Worm (Caenorhabditis elegans) whole organism, L3 larva: ENCODE measurements around the gene F37C4.6.

Source experiments
- R02D3.7 ChIP-seq: fragments of 150-350 bp; optimal IDR thresholded peaks from 2 replicates; lab custom pipeline; 2014; ENCODE audit warnings: missing biosample characterization, missing genetic modification characterization
- ZK546.5 ChIP-seq: sonication (generic microtip); optimal IDR thresholded peaks from 2 replicates; lab custom pipeline; 2017; ENCODE audit warnings: missing biosample characterization, missing genetic modification characterization
- ceh-16 ChIP-seq: sonication (generic microtip); optimal IDR thresholded peaks from 2 replicates; lab custom pipeline; 2017; ENCODE audit warnings: missing biosample characterization, missing genetic modification characterization
- ceh-82 ChIP-seq: fragments of 150-350 bp; optimal IDR thresholded peaks from 2 replicates; lab custom pipeline; 2014; ENCODE audit warnings: missing biosample characterization, missing genetic modification characterization
- daf-12 ChIP-seq: fragments of 150-350 bp; optimal IDR thresholded peaks from 2 replicates; lab custom pipeline; 2014; ENCODE audit warnings: missing biosample characterization, missing genetic modification reagents, missing genetic modification characterization
- egl-27 ChIP-seq: sonication (generic microtip); optimal IDR thresholded peaks from 4 replicates; lab custom pipeline; 2017; ENCODE audit warnings: missing biosample characterization, missing genetic modification reagents, missing genetic modification characterization
- elt-2 ChIP-seq: sonication (generic microtip); optimal IDR thresholded peaks from 2 replicates; lab custom pipeline; 2016; ENCODE audit warnings: missing genetic modification reagents, mild to moderate bottlenecking, missing genetic modification characterization, missing compliant biosample characterization
- fkh-10 ChIP-seq: sonication (generic microtip); optimal IDR thresholded peaks from 2 replicates; lab custom pipeline; 2017; ENCODE audit warnings: missing biosample characterization, missing genetic modification reagents, missing genetic modification characterization
- fkh-2 ChIP-seq: fragments of 150-350 bp; optimal IDR thresholded peaks from 2 replicates; lab custom pipeline; 2014; ENCODE audit warnings: missing biosample characterization, missing genetic modification reagents, missing genetic modification characterization
- fos-1 ChIP-seq: fragments of 150-350 bp; optimal IDR thresholded peaks from 2 replicates; lab custom pipeline; 2014; ENCODE audit warnings: missing biosample characterization, missing genetic modification characterization
- hmg-11 ChIP-seq: sonication (generic microtip); optimal IDR thresholded peaks from 2 replicates; lab custom pipeline; 2016; ENCODE audit warnings: missing genetic modification characterization, missing compliant biosample characterization
- jun-1 ChIP-seq: fragments of 150-350 bp; optimal IDR thresholded peaks from 2 replicates; lab custom pipeline; 2014; ENCODE audit warnings: missing biosample characterization, missing genetic modification reagents, missing genetic modification characterization
- lin-39 ChIP-seq: fragments of 150-350 bp; optimal IDR thresholded peaks from 2 replicates; lab custom pipeline; 2018; ENCODE audit warnings: missing biosample characterization, missing genetic modification reagents, missing genetic modification characterization
- lsy-12 ChIP-seq: sonication (generic microtip); optimal IDR thresholded peaks from 2 replicates; lab custom pipeline; 2016; ENCODE audit warnings: mild to moderate bottlenecking, missing genetic modification characterization, missing compliant biosample characterization
- mdl-1 ChIP-seq: fragments of 150-350 bp; optimal IDR thresholded peaks from 2 replicates; lab custom pipeline; 2014; ENCODE audit warnings: missing biosample characterization, missing genetic modification characterization
- mml-1 ChIP-seq: fragments of 150-350 bp; sonication (generic microtip); optimal IDR thresholded peaks from 3 replicates; lab custom pipeline; 2014; ENCODE audit warnings: missing biosample characterization, missing genetic modification characterization
- nfya-1 ChIP-seq: sonication (generic microtip); optimal IDR thresholded peaks from 2 replicates; lab custom pipeline; 2017; ENCODE audit warnings: missing genetic modification characterization, mild to moderate bottlenecking, missing compliant biosample characterization, antibody characterized with exemption, moderate library complexity; ENCODE audit not compliant: insufficient read depth
- nhr-11 ChIP-seq: fragments of 150-350 bp; optimal IDR thresholded peaks from 2 replicates; lab custom pipeline; 2014; ENCODE audit warnings: missing biosample characterization, missing genetic modification characterization
- nhr-12 ChIP-seq: fragments of 150-350 bp; optimal IDR thresholded peaks from 2 replicates; lab custom pipeline; 2014; ENCODE audit warnings: missing biosample characterization, missing genetic modification characterization
- nhr-23 ChIP-seq: fragments of 150-350 bp; optimal IDR thresholded peaks from 2 replicates; lab custom pipeline; 2014; ENCODE audit warnings: missing biosample characterization, missing genetic modification reagents, missing genetic modification characterization
- nhr-237 ChIP-seq: fragments of 150-350 bp; optimal IDR thresholded peaks from 2 replicates; lab custom pipeline; 2014; ENCODE audit warnings: missing biosample characterization, missing genetic modification characterization
- nhr-25 ChIP-seq: sonication (generic microtip); optimal IDR thresholded peaks from 2 replicates; lab custom pipeline; 2017; ENCODE audit warnings: missing biosample characterization, missing genetic modification characterization
- nhr-43 ChIP-seq: sonication (generic microtip); optimal IDR thresholded peaks from 2 replicates; lab custom pipeline; 2016; ENCODE audit warnings: mild to moderate bottlenecking, missing genetic modification characterization, missing compliant biosample characterization; ENCODE audit not compliant: poor library complexity, severe bottlenecking
- nhr-67 ChIP-seq: fragments of 150-350 bp; optimal IDR thresholded peaks from 2 replicates; lab custom pipeline; 2014; ENCODE audit warnings: missing biosample characterization, missing genetic modification characterization
- nhr-77 ChIP-seq: fragments of 150-350 bp; optimal IDR thresholded peaks from 2 replicates; lab custom pipeline; 2014; ENCODE audit warnings: missing biosample characterization, missing genetic modification characterization
- pha-4 ChIP-seq: fragments of 150-350 bp; optimal IDR thresholded peaks from 2 replicates; lab custom pipeline; 2014; ENCODE audit warnings: missing biosample characterization, missing genetic modification reagents, missing genetic modification characterization
- pqm-1 ChIP-seq: fragments of 150-350 bp; optimal IDR thresholded peaks from 2 replicates; lab custom pipeline; 2017; ENCODE audit warnings: missing biosample characterization, missing genetic modification characterization, inconsistent platforms
- sea-2 ChIP-seq: fragments of 150-350 bp; sonication (generic microtip); optimal IDR thresholded peaks from 4 replicates; lab custom pipeline; 2014; ENCODE audit warnings: missing biosample characterization, missing genetic modification reagents, missing genetic modification characterization
- skn-1 ChIP-seq: fragments of 150-350 bp; optimal IDR thresholded peaks from 2 replicates; lab custom pipeline; 2014; ENCODE audit warnings: missing biosample characterization, missing genetic modification characterization
- snpc-4 ChIP-seq: fragments of 150-350 bp; optimal IDR thresholded peaks from 2 replicates; lab custom pipeline; 2014; ENCODE audit warnings: missing biosample characterization, missing genetic modification characterization
- tbx-2 ChIP-seq: sonication (generic microtip); optimal IDR thresholded peaks from 2 replicates; lab custom pipeline; 2016; ENCODE audit warnings: mild to moderate bottlenecking, missing genetic modification characterization, missing compliant biosample characterization
- unc-39 ChIP-seq: sonication (generic microtip); optimal IDR thresholded peaks from 4 replicates; lab custom pipeline; 2017; ENCODE audit warnings: missing biosample characterization, missing genetic modification characterization
- zag-1 ChIP-seq: fragments of 150-350 bp; optimal IDR thresholded peaks from 2 replicates; lab custom pipeline; 2014; ENCODE audit warnings: missing biosample characterization, missing genetic modification characterization
- ztf-4 ChIP-seq: fragments of 150-350 bp; optimal IDR thresholded peaks from 2 replicates; lab custom pipeline; 2014; ENCODE audit warnings: missing biosample characterization, missing genetic modification characterization

The F37C4.6 gene

DNA sequence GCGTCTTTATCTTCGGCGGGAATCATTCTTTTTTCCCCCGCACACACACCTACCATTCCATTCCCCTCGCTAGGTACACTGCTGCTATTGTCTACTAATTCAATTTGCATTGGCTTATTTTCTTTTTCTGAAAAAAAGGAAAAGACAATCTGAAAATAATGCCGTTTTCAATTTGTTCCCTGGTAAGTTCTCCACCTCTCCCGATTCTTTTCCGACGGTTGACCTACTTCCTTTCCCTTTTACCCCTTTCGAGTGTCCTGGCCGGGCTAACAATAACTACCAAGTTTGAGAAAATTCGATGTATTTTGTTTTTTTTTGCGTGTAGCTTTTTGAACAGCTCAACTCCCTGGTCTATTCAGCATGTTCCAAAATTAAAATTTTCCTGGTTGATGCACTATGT, 10.9 kb downstream of the F37C4.6 start, which contains the start of gene F37C4.4:
Gene F37C4.4, plus strand, starts transcription at position 58 of the 400 bp plus-strand sequence.
- no peak for TF ChIP-seq fos-1 (tag; lab: Kevin White, UChicago)
- TF ChIP-seq R02D3.7 (tag; lab: Kevin White, UChicago), result no peak
- TF ChIP-seq hmg-11, result no peak
- no peak for TF ChIP-seq ztf-4 (tag; lab: Kevin White, UChicago)
- TF ChIP-seq fkh-2 (tag; lab: Kevin White, UChicago), result no peak
- no peak for TF ChIP-seq ceh-16 (tag; lab: Kevin White, UChicago)
- no peak for TF ChIP-seq egl-27 (tag; lab: Kevin White, UChicago)
- TF ChIP-seq lsy-12 (tag; lab: Kevin White, UChicago), result no peak
- no peak for TF ChIP-seq unc-39 (tag; lab: Kevin White, UChicago)
- no peak for TF ChIP-seq fkh-10

ce11 chrIV:3866018-3866417, 12.1 kb downstream of the F37C4.6 start:
- TF ChIP-seq ZK546.5, result no peak
- TF ChIP-seq jun-1 (tag; lab: Kevin White, UChicago), result no peak
- no peak for TF ChIP-seq zag-1
- no peak for TF ChIP-seq nhr-12
- peak; percentile 55 for TF ChIP-seq nhr-25 (tag; lab: Kevin White, UChicago)
- peak; percentile 30 for TF ChIP-seq pqm-1 (tag; lab: Kevin White, UChicago)
- no peak for TF ChIP-seq nhr-237
- TF ChIP-seq pha-4 (tag; lab: Kevin White, UChicago), result no peak
- TF ChIP-seq fkh-10, result no peak
- no peak for TF ChIP-seq skn-1 (tag; lab: Kevin White, UChicago)
- TF ChIP-seq nhr-43, result no peak
- TF ChIP-seq lsy-12 (tag; lab: Kevin White, UChicago), result no peak
- no peak for TF ChIP-seq ceh-16 (tag; lab: Kevin White, UChicago)
- TF ChIP-seq nhr-23 (tag; lab: Kevin White, UChicago), result peak; percentile 46
- TF ChIP-seq elt-2 (tag; lab: Kevin White, UChicago), result peak; percentile 38
- no peak for TF ChIP-seq daf-12 (tag; lab: Kevin White, UChicago)
- TF ChIP-seq nfya-1 (tag; lab: Kevin White, UChicago), result no peak
- no peak for TF ChIP-seq mdl-1 (tag; lab: Kevin White, UChicago)

DNA sequence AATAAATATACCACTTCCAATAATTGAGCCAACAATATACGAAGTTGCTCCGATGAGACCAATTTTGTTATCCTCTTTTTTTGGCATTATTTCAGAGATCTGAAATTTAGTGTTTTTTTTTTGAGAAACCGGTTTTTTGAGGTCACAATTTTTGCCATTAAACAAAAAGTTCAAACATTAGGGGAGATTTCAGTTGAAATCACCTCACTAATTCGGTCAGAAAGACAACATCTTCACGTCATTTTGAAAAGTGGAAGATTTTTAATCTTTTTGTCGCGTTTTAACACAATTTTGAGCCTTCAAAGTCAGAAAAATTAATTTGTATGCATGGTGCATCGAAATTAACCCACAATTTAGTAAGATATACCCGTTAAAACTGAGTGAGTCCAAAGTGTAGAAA, 13.2 kb downstream of the F37C4.6 start, which contains the start of gene aat-8:
Gene aat-8, minus strand, starts transcription at position 101 of the 400 bp plus-strand sequence.
- TF ChIP-seq nhr-11 (tag; lab: Kevin White, UChicago) (no peak), ceh-16 (tag; lab: Kevin White, UChicago) (no peak), nhr-77 (tag; lab: Kevin White, UChicago) (no peak), snpc-4 (tag; lab: Kevin White, UChicago) (no peak), nhr-67 (tag; lab: Kevin White, UChicago) (peak; percentile 30)

DNA sequence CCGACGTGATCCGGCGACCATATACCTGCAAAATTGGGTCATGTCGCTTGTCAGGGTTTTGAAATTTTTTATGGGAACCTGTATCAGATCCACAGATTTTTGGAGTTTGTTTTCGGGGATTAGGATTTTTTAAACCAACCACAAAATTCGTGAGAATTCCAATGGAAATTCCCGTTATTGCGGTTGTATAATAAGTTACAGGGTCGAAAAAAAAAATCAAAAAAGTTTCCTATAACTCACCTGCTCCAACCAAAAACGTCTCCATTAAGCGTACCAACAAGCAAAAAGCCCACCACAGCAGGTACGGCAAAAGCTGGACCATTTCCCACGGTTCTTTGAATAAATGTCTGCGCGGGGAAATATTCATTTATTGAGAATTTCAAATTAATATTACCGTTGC, 15.2 kb downstream of the F37C4.6 start:
- TF ChIP-seq R02D3.7 (tag; lab: Kevin White, UChicago) (no peak), pha-4 (tag; lab: Kevin White, UChicago) (no peak), nfya-1 (tag; lab: Kevin White, UChicago) (no peak), snpc-4 (tag; lab: Kevin White, UChicago) (no peak), ceh-16 (tag; lab: Kevin White, UChicago) (no peak), nhr-12 (no peak), sea-2 (no peak), lin-39 (tag; lab: Kevin White, UChicago) (no peak), nhr-23 (tag; lab: Kevin White, UChicago) (no peak), tbx-2 (no peak)

ce11 chrIV:3860419-3860818, 17.7 kb downstream of the F37C4.6 start:
- TF ChIP-seq nhr-25 (tag; lab: Kevin White, UChicago) (no peak), daf-12 (tag; lab: Kevin White, UChicago) (no peak), elt-2 (tag; lab: Kevin White, UChicago) (no peak), pha-4 (tag; lab: Kevin White, UChicago) (no peak), nhr-67 (tag; lab: Kevin White, UChicago) (no peak), fkh-2 (tag; lab: Kevin White, UChicago) (no peak), lsy-12 (tag; lab: Kevin White, UChicago) (no peak), ceh-82 (tag; lab: Kevin White, UChicago) (no peak), egl-27 (tag; lab: Kevin White, UChicago) (no peak), ztf-4 (tag; lab: Kevin White, UChicago) (no peak), mml-1 (tag; lab: Kevin White, UChicago) (no peak)
- TF ChIP-seq, all 47 proteins: peak for 0
